Worm (Caenorhabditis elegans): Measurements from ENCODE around the gene kin-29.

DNA sequence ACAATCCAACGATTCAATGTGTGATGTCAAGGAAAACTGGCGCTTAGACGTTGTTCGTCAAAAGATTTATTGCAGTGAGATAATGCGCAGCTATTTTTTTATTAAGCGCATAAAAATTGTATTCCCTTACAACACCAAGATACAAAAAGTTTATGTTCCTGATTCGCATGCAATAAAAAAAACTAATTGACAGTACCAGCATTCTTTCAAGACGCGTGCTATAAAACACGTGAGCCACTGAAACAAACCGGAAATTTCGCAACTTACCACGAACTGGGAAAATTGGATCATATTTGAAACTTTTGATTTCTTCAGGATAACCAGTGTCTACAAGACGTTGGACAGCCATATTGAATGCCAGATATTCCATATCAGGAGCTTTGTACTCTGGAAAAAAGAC is 14.8 kb downstream of the kin-29 start:
- no peak for TF ChIP-seq unc-39 (tag; optimal IDR thresholded peaks at IDR 0.05)
- no peak for TF ChIP-seq unc-120 (tag; optimal IDR thresholded peaks at IDR 0.05; ENCODE audit: poor library complexity, severe bottlenecking)
- TF ChIP-seq nhr-237 (tag; optimal IDR thresholded peaks at IDR 0.05), result no peak
- TF ChIP-seq unc-62 (GFP tag; optimal IDR thresholded peaks at IDR 0.05), result no peak
- TF ChIP-seq sptf-1 (tag; optimal IDR thresholded peaks at IDR 0.05), result no peak
- TF ChIP-seq zip-8 (tag; optimal IDR thresholded peaks at IDR 0.05), result no peak
- TF ChIP-seq pha-4 (tag; optimal IDR thresholded peaks at IDR 0.05), result no peak
- TF ChIP-seq snpc-4 (tag; optimal IDR thresholded peaks at IDR 0.05), result no peak
- no peak for TF ChIP-seq mep-1 (tag; optimal IDR thresholded peaks at IDR 0.05)
- no peak for TF ChIP-seq nhr-12 (tag; optimal IDR thresholded peaks at IDR 0.05)
